1 fruit fly cellular context compared by ENCODE assay signal in genomic region chr3R:17042838-17043569, dm6.
TF ChIP-seq lines count a peak whose summit lies in the region.

Gene bdwf (minus strand): TSS chr3R:17043136.
Gene Patr-1 (plus strand): TSS chr3R:17043564.

TF ChIP-seq in whole organism, embryonic, 481 proteins besides CTCF, POLR2A, EP300 and RAD21 (continued from another document and continues in another):
- TF ChIP-seq CG7963 (GFP tag; IDR thresholded peaks at IDR 0.05; lab: Robert Waterston, UW; ENCODE audit: partially characterized antibody), result peak; percentile 87
- peak; percentile 93 for TF ChIP-seq CG42726 (GFP tag; IDR thresholded peaks at IDR 0.05; lab: Robert Waterston, UW; ENCODE audit: partially characterized antibody)
- TF ChIP-seq CoRest (tag; optimal IDR thresholded peaks at IDR 0.05; lab: Kevin White, UChicago), result peak; percentile 46
- no peak for TF ChIP-seq Awh (GFP tag; IDR thresholded peaks at IDR 0.05; lab: Robert Waterston, UW)
- no peak for TF ChIP-seq chm (GFP tag; IDR thresholded peaks at IDR 0.05; lab: Robert Waterston, UW)
- TF ChIP-seq CG7271 (tag; optimal IDR thresholded peaks at IDR 0.05; lab: Kevin White, UChicago), result no peak
- TF ChIP-seq CG8281 (tag; optimal IDR thresholded peaks at IDR 0.05; lab: Kevin White, UChicago), result no peak
- TF ChIP-seq eve (GFP tag; optimal IDR thresholded peaks at IDR 0.05; lab: Kevin White, UChicago), result no peak
- no peak for TF ChIP-seq Camta (GFP tag; optimal IDR thresholded peaks at IDR 0.05; lab: Kevin White, UChicago)
- no peak for TF ChIP-seq ase (GFP tag; IDR thresholded peaks at IDR 0.05; lab: Robert Waterston, UW)
- no peak for TF ChIP-seq da (GFP tag; optimal IDR thresholded peaks at IDR 0.05; lab: Kevin White, UChicago)
- TF ChIP-seq CG32532 (GFP tag; IDR thresholded peaks at IDR 0.05; lab: Robert Waterston, UW), result no peak
- no peak for TF ChIP-seq CG14050 (GFP tag; IDR thresholded peaks at IDR 0.05; lab: Robert Waterston, UW)
- TF ChIP-seq CG18476 (GFP tag; optimal IDR thresholded peaks at IDR 0.05; lab: Kevin White, UChicago), result peak; percentile 17
- no peak for TF ChIP-seq dimm (GFP tag; IDR thresholded peaks at IDR 0.05; lab: Robert Waterston, UW)
- peak; percentile 52 for TF ChIP-seq CG18262 (tag; optimal IDR thresholded peaks at IDR 0.05; lab: Kevin White, UChicago)
- no peak for TF ChIP-seq prd (optimal IDR thresholded peaks at IDR 0.05; lab: Kevin White, UChicago)
- no peak for TF ChIP-seq prd (GFP tag; IDR thresholded peaks at IDR 0.05; lab: Robert Waterston, UW)
- TF ChIP-seq Sry-β (GFP tag; optimal IDR thresholded peaks at IDR 0.05; lab: Kevin White, UChicago), result peak; percentile 33
- no peak for TF ChIP-seq Usf (GFP tag; optimal IDR thresholded peaks at IDR 0.05; lab: Kevin White, UChicago)
- TF ChIP-seq pb (GFP tag; optimal IDR thresholded peaks at IDR 0.05; lab: Kevin White, UChicago), result no peak
- no peak for TF ChIP-seq sim (GFP tag; IDR thresholded peaks at IDR 0.05; lab: Robert Waterston, UW)
- TF ChIP-seq hb (GFP tag; IDR thresholded peaks at IDR 0.05; lab: Robert Waterston, UW; ENCODE audit: partially characterized antibody), result peak; percentile 94
- TF ChIP-seq CG11695 (GFP tag; IDR thresholded peaks at IDR 0.05; lab: Robert Waterston, UW), result no peak
- no peak for TF ChIP-seq trh (GFP tag; optimal IDR thresholded peaks at IDR 0.05; lab: Kevin White, UChicago)
- TF ChIP-seq NfI (GFP tag; optimal IDR thresholded peaks at IDR 0.05; lab: Kevin White, UChicago), result no peak
- TF ChIP-seq croc (GFP tag; conservative IDR thresholded peaks at IDR 0.05; lab: Robert Waterston, UW), result no peak
- no peak for TF ChIP-seq zf30C (GFP tag; optimal IDR thresholded peaks at IDR 0.05; lab: Kevin White, UChicago)
- TF ChIP-seq fru (optimal IDR thresholded peaks at IDR 0.05; lab: Kevin White, UChicago), result no peak
- no peak for TF ChIP-seq CG1647 (GFP tag; optimal IDR thresholded peaks at IDR 0.05; lab: Kevin White, UChicago)
- peak; percentile 10 for TF ChIP-seq slp2 (GFP tag; optimal IDR thresholded peaks at IDR 0.05; lab: Kevin White, UChicago)
- TF ChIP-seq kah (GFP tag; optimal IDR thresholded peaks at IDR 0.05; lab: Kevin White, UChicago), result no peak
- no peak for TF ChIP-seq scrt (GFP tag; optimal IDR thresholded peaks at IDR 0.05; lab: Kevin White, UChicago)
- TF ChIP-seq CG31224 (GFP tag; IDR thresholded peaks at IDR 0.05; lab: Robert Waterston, UW), result no peak
- no peak for TF ChIP-seq CG4730 (GFP tag; IDR thresholded peaks at IDR 0.05; lab: Robert Waterston, UW)
- TF ChIP-seq Xrp1 (GFP tag; IDR thresholded peaks at IDR 0.05; lab: Robert Waterston, UW), result no peak
- peak; percentile 60 for TF ChIP-seq CG30403 (GFP tag; optimal IDR thresholded peaks at IDR 0.05; lab: Kevin White, UChicago)
- TF ChIP-seq dan (GFP tag; IDR thresholded peaks at IDR 0.05; lab: Robert Waterston, UW), result no peak
- peak; percentile 43 for TF ChIP-seq Sox100B (GFP tag; optimal IDR thresholded peaks at IDR 0.05; lab: Kevin White, UChicago)
- no peak for TF ChIP-seq CG3726 (GFP tag; IDR thresholded peaks at IDR 0.05; lab: Robert Waterston, UW)
- no peak for TF ChIP-seq GATAe (GFP tag; conservative IDR thresholded peaks at IDR 0.05; lab: Robert Waterston, UW)
- no peak for TF ChIP-seq Nf-YB (GFP tag; optimal IDR thresholded peaks at IDR 0.05; lab: Kevin White, UChicago)
- TF ChIP-seq salm (tag; optimal IDR thresholded peaks at IDR 0.05; lab: Kevin White, UChicago), result no peak
- no peak for TF ChIP-seq CG10431 (GFP tag; optimal IDR thresholded peaks at IDR 0.05; lab: Kevin White, UChicago)
- TF ChIP-seq B-H2 (GFP tag; optimal IDR thresholded peaks at IDR 0.05; lab: Kevin White, UChicago), result no peak
- no peak for TF ChIP-seq ci (GFP tag; IDR thresholded peaks at IDR 0.05; lab: Robert Waterston, UW)
- TF ChIP-seq CG3995 (GFP tag; optimal IDR thresholded peaks at IDR 0.05; lab: Kevin White, UChicago), result peak; percentile 92
- peak; percentile 99 for TF ChIP-seq CG15514 (GFP tag; optimal IDR thresholded peaks at IDR 0.05; lab: Kevin White, UChicago)
- TF ChIP-seq CG9817 (tag; optimal IDR thresholded peaks at IDR 0.05; lab: Kevin White, UChicago), result peak; percentile 4
- no peak for TF ChIP-seq dysf (GFP tag; IDR thresholded peaks at IDR 0.05; lab: Robert Waterston, UW)
- TF ChIP-seq CG7372 (GFP tag; IDR thresholded peaks at IDR 0.05; lab: Robert Waterston, UW), result no peak
- no peak for TF ChIP-seq CG1792 (GFP tag; optimal IDR thresholded peaks at IDR 0.05; lab: Kevin White, UChicago)
- peak; percentile 44 for TF ChIP-seq CG30020 (tag; optimal IDR thresholded peaks at IDR 0.05; lab: Kevin White, UChicago)
- no peak for TF ChIP-seq CG9797 (GFP tag; optimal IDR thresholded peaks at IDR 0.05; lab: Kevin White, UChicago)
- no peak for TF ChIP-seq CG11085 (GFP tag; IDR thresholded peaks at IDR 0.05; lab: Robert Waterston, UW)
- peak; percentile 89 for TF ChIP-seq tna (GFP tag; IDR thresholded peaks at IDR 0.05; lab: Robert Waterston, UW; ENCODE audit: partially characterized antibody)
- TF ChIP-seq onecut (GFP tag; IDR thresholded peaks at IDR 0.05; lab: Robert Waterston, UW), result no peak
- TF ChIP-seq wor (GFP tag; IDR thresholded peaks at IDR 0.05; lab: Robert Waterston, UW), result no peak
- peak; percentile 55 for TF ChIP-seq zen (tag; optimal IDR thresholded peaks at IDR 0.05; lab: Kevin White, UChicago)
- no peak for TF ChIP-seq CG12071 (GFP tag; optimal IDR thresholded peaks at IDR 0.05; lab: Kevin White, UChicago)
- TF ChIP-seq cg (GFP tag; optimal IDR thresholded peaks at IDR 0.05; lab: Kevin White, UChicago), result no peak
- TF ChIP-seq Poxn (GFP tag; IDR thresholded peaks at IDR 0.05; lab: Robert Waterston, UW), result no peak
- peak; percentile 48 for TF ChIP-seq YL-1 (GFP tag; optimal IDR thresholded peaks at IDR 0.05; lab: Kevin White, UChicago)
- TF ChIP-seq CG6272 (GFP tag; IDR thresholded peaks at IDR 0.05; lab: Robert Waterston, UW), result no peak
- TF ChIP-seq CG12155 (GFP tag; optimal IDR thresholded peaks at IDR 0.05; lab: Kevin White, UChicago), result peak; percentile 0
- no peak for TF ChIP-seq CG18011 (GFP tag; optimal IDR thresholded peaks at IDR 0.05; lab: Kevin White, UChicago)
- TF ChIP-seq Bteb2 (GFP tag; optimal IDR thresholded peaks at IDR 0.05; lab: Kevin White, UChicago), result no peak
- no peak for TF ChIP-seq BtbVII (GFP tag; optimal IDR thresholded peaks at IDR 0.05; lab: Kevin White, UChicago)
- no peak for TF ChIP-seq wdn (GFP tag; IDR thresholded peaks at IDR 0.05; lab: Robert Waterston, UW)
- TF ChIP-seq E2f1 (GFP tag; IDR thresholded peaks at IDR 0.05; lab: Robert Waterston, UW), result no peak
- TF ChIP-seq vvl (GFP tag; IDR thresholded peaks at IDR 0.05; lab: Robert Waterston, UW), result no peak
- no peak for TF ChIP-seq CG10959 (GFP tag; IDR thresholded peaks at IDR 0.05; lab: Robert Waterston, UW)
- TF ChIP-seq lmd (GFP tag; IDR thresholded peaks at IDR 0.05; lab: Robert Waterston, UW), result no peak
- TF ChIP-seq HLH54F (GFP tag; optimal IDR thresholded peaks at IDR 0.05; lab: Kevin White, UChicago), result peak; percentile 53
- TF ChIP-seq phol (tag; optimal IDR thresholded peaks at IDR 0.05; lab: Kevin White, UChicago), result peak; percentile 43
- no peak for TF ChIP-seq dmrt11E (tag; optimal IDR thresholded peaks at IDR 0.05; lab: Kevin White, UChicago)
- no peak for TF ChIP-seq ssp (GFP tag; IDR thresholded peaks at IDR 0.05; lab: Robert Waterston, UW)
- no peak for TF ChIP-seq Elba2 (GFP tag; optimal IDR thresholded peaks at IDR 0.05; lab: Kevin White, UChicago)
- TF ChIP-seq Lim3 (GFP tag; IDR thresholded peaks at IDR 0.05; lab: Robert Waterston, UW), result no peak
- no peak for TF ChIP-seq tx (GFP tag; optimal IDR thresholded peaks at IDR 0.05; lab: Kevin White, UChicago)
- no peak for TF ChIP-seq CG12299 (tag; optimal IDR thresholded peaks at IDR 0.05; lab: Kevin White, UChicago)
- peak; percentile 49 for TF ChIP-seq Sin3A (optimal IDR thresholded peaks at IDR 0.05; lab: Kevin White, UChicago)
- TF ChIP-seq CG8359 (GFP tag; optimal IDR thresholded peaks at IDR 0.05; lab: Kevin White, UChicago; ENCODE audit: borderline replicate concordance), result no peak
- TF ChIP-seq TFAM (GFP tag; optimal IDR thresholded peaks at IDR 0.05; lab: Kevin White, UChicago), result no peak
- no peak for TF ChIP-seq ro (GFP tag; IDR thresholded peaks at IDR 0.05; lab: Robert Waterston, UW)
- TF ChIP-seq Sox102F (GFP tag; optimal IDR thresholded peaks at IDR 0.05; lab: Kevin White, UChicago), result no peak
- peak; percentile 33 for TF ChIP-seq CG1233 (GFP tag; optimal IDR thresholded peaks at IDR 0.05; lab: Kevin White, UChicago)
- no peak for TF ChIP-seq Blimp-1 (GFP tag; optimal IDR thresholded peaks at IDR 0.05; lab: Kevin White, UChicago)
- no peak for TF ChIP-seq emc (GFP tag; optimal IDR thresholded peaks at IDR 0.05; lab: Kevin White, UChicago)
- TF ChIP-seq sisA (GFP tag; IDR thresholded peaks at IDR 0.05; lab: Robert Waterston, UW), result no peak
- no peak for TF ChIP-seq ERR (GFP tag; optimal IDR thresholded peaks at IDR 0.05; lab: Kevin White, UChicago)
- peak; percentile 15 for TF ChIP-seq D19A (tag; optimal IDR thresholded peaks at IDR 0.05; lab: Kevin White, UChicago)
- peak; percentile 44 for TF ChIP-seq CG10267 (tag; optimal IDR thresholded peaks at IDR 0.05; lab: Kevin White, UChicago)
- TF ChIP-seq CG12769 (tag; optimal IDR thresholded peaks at IDR 0.05; lab: Kevin White, UChicago), result no peak
- peak; percentile 35 for TF ChIP-seq CG17829 (tag; optimal IDR thresholded peaks at IDR 0.05; lab: Kevin White, UChicago)
- peak; percentile 41 for TF ChIP-seq CG13424 (tag; optimal IDR thresholded peaks at IDR 0.05; lab: Kevin White, UChicago)
- no peak for TF ChIP-seq Mrtf (GFP tag; IDR thresholded peaks at IDR 0.05; lab: Robert Waterston, UW)
- no peak for TF ChIP-seq CG8765 (GFP tag; IDR thresholded peaks at IDR 0.05; lab: Robert Waterston, UW)
- TF ChIP-seq pan (optimal IDR thresholded peaks at IDR 0.05; lab: Kevin White, UChicago), result no peak
- TF ChIP-seq pan (GFP tag; optimal IDR thresholded peaks at IDR 0.05 in 1 of 2, IDR thresholded peaks at IDR 0.05 in 1 of 2), result no peak
- no peak for TF ChIP-seq fu2 (GFP tag; optimal IDR thresholded peaks at IDR 0.05; lab: Kevin White, UChicago)
- TF ChIP-seq CG18599 (GFP tag; optimal IDR thresholded peaks at IDR 0.05; lab: Kevin White, UChicago), result no peak
- no peak for TF ChIP-seq so (GFP tag; IDR thresholded peaks at IDR 0.05; lab: Robert Waterston, UW)
- TF ChIP-seq kay (GFP tag; optimal IDR thresholded peaks at IDR 0.05; lab: Kevin White, UChicago), result no peak
- TF ChIP-seq CG13287 (GFP tag; IDR thresholded peaks at IDR 0.05; lab: Robert Waterston, UW; ENCODE audit: partially characterized antibody), result peak; percentile 89
- TF ChIP-seq CG3281 (GFP tag; optimal IDR thresholded peaks at IDR 0.05; lab: Kevin White, UChicago), result peak; percentile 21
- no peak for TF ChIP-seq CG3065 (GFP tag; optimal IDR thresholded peaks at IDR 0.05; lab: Kevin White, UChicago)
- TF ChIP-seq CG1832 (GFP tag; optimal IDR thresholded peaks at IDR 0.05; lab: Kevin White, UChicago), result no peak
- TF ChIP-seq CG12104 (GFP tag; optimal IDR thresholded peaks at IDR 0.05; lab: Kevin White, UChicago), result no peak
- no peak for TF ChIP-seq Deaf1 (tag; optimal IDR thresholded peaks at IDR 0.05; lab: Kevin White, UChicago)
- no peak for TF ChIP-seq Hmr (GFP tag; optimal IDR thresholded peaks at IDR 0.05; lab: Kevin White, UChicago)
- TF ChIP-seq chn (GFP tag; optimal IDR thresholded peaks at IDR 0.05; lab: Kevin White, UChicago), result no peak
- no peak for TF ChIP-seq CG4854 (GFP tag; optimal IDR thresholded peaks at IDR 0.05; lab: Kevin White, UChicago)
- TF ChIP-seq CG8089 (GFP tag; optimal IDR thresholded peaks at IDR 0.05; lab: Kevin White, UChicago), result no peak
- no peak for TF ChIP-seq mam (GFP tag; optimal IDR thresholded peaks at IDR 0.05; lab: Kevin White, UChicago)
- TF ChIP-seq sug (tag; optimal IDR thresholded peaks at IDR 0.05; lab: Kevin White, UChicago), result peak; percentile 36
- peak; percentile 25 for TF ChIP-seq lbe (GFP tag; optimal IDR thresholded peaks at IDR 0.05; lab: Kevin White, UChicago)
- peak; percentile 93 for TF ChIP-seq CG16813 (GFP tag; IDR thresholded peaks at IDR 0.05; lab: Robert Waterston, UW; ENCODE audit: partially characterized antibody)
- no peak for TF ChIP-seq Neu2 (GFP tag; optimal IDR thresholded peaks at IDR 0.05; lab: Kevin White, UChicago; ENCODE audit: borderline replicate concordance)
- no peak for TF ChIP-seq Asciz (GFP tag; optimal IDR thresholded peaks at IDR 0.05; lab: Kevin White, UChicago)
- TF ChIP-seq CG15269 (tag; optimal IDR thresholded peaks at IDR 0.05; lab: Kevin White, UChicago), result no peak
- peak; percentile 87 for TF ChIP-seq Dref (GFP tag; IDR thresholded peaks at IDR 0.05; lab: Robert Waterston, UW)
- TF ChIP-seq sima (GFP tag; optimal IDR thresholded peaks at IDR 0.05; lab: Kevin White, UChicago), result no peak
- TF ChIP-seq az2 (GFP tag; optimal IDR thresholded peaks at IDR 0.05; lab: Kevin White, UChicago), result peak; percentile 7
- no peak for TF ChIP-seq CG8388 (GFP tag; optimal IDR thresholded peaks at IDR 0.05; lab: Kevin White, UChicago)
- no peak for TF ChIP-seq CG7357 (GFP tag; IDR thresholded peaks at IDR 0.05; lab: Robert Waterston, UW)
- peak; percentile 85 for TF ChIP-seq Sry-δ (GFP tag; optimal IDR thresholded peaks at IDR 0.05; lab: Kevin White, UChicago)
- TF ChIP-seq C15 (GFP tag; IDR thresholded peaks at IDR 0.05; lab: Robert Waterston, UW), result no peak
- no peak for TF ChIP-seq ranshi (GFP tag; IDR thresholded peaks at IDR 0.05; lab: Robert Waterston, UW)
- TF ChIP-seq CG2712 (tag; optimal IDR thresholded peaks at IDR 0.05; lab: Kevin White, UChicago), result peak; percentile 32
- peak; percentile 65 for TF ChIP-seq trem (tag; optimal IDR thresholded peaks at IDR 0.05; lab: Kevin White, UChicago)
- TF ChIP-seq chif (GFP tag; optimal IDR thresholded peaks at IDR 0.05; lab: Kevin White, UChicago), result no peak
- TF ChIP-seq CG13775 (GFP tag; optimal IDR thresholded peaks at IDR 0.05; lab: Kevin White, UChicago), result peak; percentile 42
- TF ChIP-seq org-1 (GFP tag; optimal IDR thresholded peaks at IDR 0.05; lab: Kevin White, UChicago), result no peak
- no peak for TF ChIP-seq lov (optimal IDR thresholded peaks at IDR 0.05; lab: Kevin White, UChicago)
- no peak for TF ChIP-seq lov (GFP tag; IDR thresholded peaks at IDR 0.05; lab: Robert Waterston, UW)
- TF ChIP-seq gsb-n (tag; optimal IDR thresholded peaks at IDR 0.05; lab: Kevin White, UChicago), result no peak
- TF ChIP-seq dm (GFP tag; optimal IDR thresholded peaks at IDR 0.05; lab: Kevin White, UChicago), result no peak
- TF ChIP-seq CG30431 (GFP tag; optimal IDR thresholded peaks at IDR 0.05; lab: Kevin White, UChicago), result no peak
- no peak for TF ChIP-seq Ada2b (GFP tag; IDR thresholded peaks at IDR 0.05; lab: Robert Waterston, UW)
